Worm (Caenorhabditis elegans): ENCODE results near the gene snu-66.

Gene snu-66

DNA sequence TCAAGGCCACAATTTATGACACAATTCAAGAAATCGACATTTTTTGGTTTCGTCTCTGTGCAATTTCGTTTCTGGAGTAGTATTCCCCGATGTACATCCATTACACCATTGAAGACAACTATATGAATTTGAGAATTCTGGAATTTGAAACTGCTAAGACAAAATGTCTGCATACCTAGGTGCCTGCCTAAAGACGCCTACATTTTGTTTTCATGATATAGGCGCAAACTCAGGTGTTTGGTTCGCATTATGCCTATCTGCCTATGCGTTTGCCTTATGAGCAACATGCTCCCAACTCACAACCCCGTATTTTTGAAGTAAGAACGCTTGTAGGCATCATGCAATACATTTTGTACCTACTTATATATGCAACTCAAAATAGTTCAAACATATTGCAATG lies 4.5 kb downstream of the snu-66 start, which contains the start of gene F19F10.14:
TSS of gene F19F10.14 (minus strand) at position 101 of the 400 bp plus-strand sequence.
- TF ChIP-seq nhr-43 (tag; optimal IDR thresholded peaks at IDR 0.05; ENCODE audit: poor library complexity, severe bottlenecking) (no peak), hmg-11 (tag; optimal IDR thresholded peaks at IDR 0.05) (no peak), elt-3 (tag; optimal IDR thresholded peaks at IDR 0.05) (no peak), fkh-2 (tag; optimal IDR thresholded peaks at IDR 0.05) (no peak), nhr-23 (tag; optimal IDR thresholded peaks at IDR 0.05) (no peak), mml-1 (tag; optimal IDR thresholded peaks at IDR 0.05) (no peak), ZK546.5 (tag; optimal IDR thresholded peaks at IDR 0.05) (no peak), mdl-1 (tag; optimal IDR thresholded peaks at IDR 0.05) (no peak), nhr-76 (tag; optimal IDR thresholded peaks at IDR 0.05) (no peak), ztf-4 (tag; optimal IDR thresholded peaks at IDR 0.05) (no peak), lsy-12 (tag; optimal IDR thresholded peaks at IDR 0.05) (no peak), ceh-28 (tag; optimal IDR thresholded peaks at IDR 0.05) (no peak), ama-1 (optimal IDR thresholded peaks at IDR 0.05) (no peak), pha-4 (tag; optimal IDR thresholded peaks at IDR 0.05) (no peak), lin-15B (tag; optimal IDR thresholded peaks at IDR 0.05) (no peak), pqm-1 (tag; optimal IDR thresholded peaks at IDR 0.05) (no peak), nhr-77 (tag; optimal IDR thresholded peaks at IDR 0.05) (no peak)

DNA sequence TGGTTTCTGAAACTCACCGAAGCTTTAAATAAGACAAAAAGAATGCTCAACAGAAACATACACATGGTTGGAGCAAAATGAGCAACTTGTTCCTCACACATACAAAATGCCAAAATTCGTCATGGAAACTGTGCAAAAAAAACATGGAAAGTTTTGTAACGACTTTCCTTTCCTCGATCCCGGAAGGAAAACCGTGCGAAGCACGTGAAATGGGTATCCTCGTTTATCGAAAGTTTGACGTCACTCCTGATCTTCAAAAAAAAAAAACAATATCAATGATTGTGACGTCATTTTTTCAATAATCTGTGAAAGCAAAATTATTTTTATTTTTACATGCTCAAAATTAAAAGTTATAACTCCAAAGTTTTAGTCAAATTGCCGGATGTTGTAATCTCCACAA lies 5.2 kb downstream of the snu-66 start, which contains the start of gene clec-212:
TSS of gene clec-212 (minus strand) at position 101 of the 400 bp plus-strand sequence.
- TF ChIP-seq lin-15B (tag; optimal IDR thresholded peaks at IDR 0.05): no peak

DNA sequence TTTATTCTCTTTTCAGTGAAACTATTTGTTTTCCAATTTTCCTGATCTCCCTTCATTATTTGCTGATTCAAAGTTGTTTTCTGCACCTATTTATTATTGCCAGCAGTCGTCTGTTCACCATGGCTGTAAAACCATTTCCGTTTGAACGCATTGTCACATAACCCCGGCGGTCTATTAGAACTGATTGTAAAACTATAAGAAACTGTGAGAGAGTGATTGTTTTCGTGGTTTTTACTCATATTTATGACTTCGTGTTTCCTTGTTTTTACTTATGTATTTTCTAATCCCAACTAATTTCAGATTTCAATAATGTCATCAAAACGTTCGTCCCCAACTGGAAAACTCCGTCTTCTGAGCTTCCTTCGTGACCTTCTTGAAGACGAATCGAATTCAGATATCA lies 12.5 kb downstream of the snu-66 start, which contains the start of gene F19F10.1:
TSS of gene F19F10.1 (plus strand) at position 301 of the 400 bp plus-strand sequence.
- TF ChIP-seq nhr-77 (tag; optimal IDR thresholded peaks at IDR 0.05): no peak
- no peak for TF ChIP-seq elt-2 (tag; optimal IDR thresholded peaks at IDR 0.05)
- no peak for TF ChIP-seq tbx-2 (tag; optimal IDR thresholded peaks at IDR 0.05)
- no peak for TF ChIP-seq ceh-28 (tag; optimal IDR thresholded peaks at IDR 0.05)
- no peak for TF ChIP-seq unc-39 (tag; optimal IDR thresholded peaks at IDR 0.05)
- no peak for TF ChIP-seq nhr-11 (tag; optimal IDR thresholded peaks at IDR 0.05)
- TF ChIP-seq fos-1 (tag; optimal IDR thresholded peaks at IDR 0.05): no peak
- no peak for TF ChIP-seq fkh-10 (GFP tag; optimal IDR thresholded peaks at IDR 0.05)
- TF ChIP-seq pqm-1 (tag; optimal IDR thresholded peaks at IDR 0.05): no peak
- TF ChIP-seq lsy-12 (tag; optimal IDR thresholded peaks at IDR 0.05): no peak
- TF ChIP-seq skn-1 (tag; optimal IDR thresholded peaks at IDR 0.05): no peak
- TF ChIP-seq nhr-76 (tag; optimal IDR thresholded peaks at IDR 0.05): no peak
- no peak for TF ChIP-seq nhr-25 (tag; optimal IDR thresholded peaks at IDR 0.05)
- TF ChIP-seq hmg-11 (tag; optimal IDR thresholded peaks at IDR 0.05): no peak
- TF ChIP-seq ama-1 (optimal IDR thresholded peaks at IDR 0.05): no peak
- no peak for TF ChIP-seq unc-62 (GFP tag; optimal IDR thresholded peaks at IDR 0.05)
- TF ChIP-seq R02D3.7 (tag; optimal IDR thresholded peaks at IDR 0.05): no peak
- TF ChIP-seq nhr-237 (tag; optimal IDR thresholded peaks at IDR 0.05): no peak
- no peak for TF ChIP-seq mml-1 (tag; optimal IDR thresholded peaks at IDR 0.05)
- TF ChIP-seq nfya-1 (tag; optimal IDR thresholded peaks at IDR 0.05; ENCODE audit: insufficient read depth): no peak

DNA sequence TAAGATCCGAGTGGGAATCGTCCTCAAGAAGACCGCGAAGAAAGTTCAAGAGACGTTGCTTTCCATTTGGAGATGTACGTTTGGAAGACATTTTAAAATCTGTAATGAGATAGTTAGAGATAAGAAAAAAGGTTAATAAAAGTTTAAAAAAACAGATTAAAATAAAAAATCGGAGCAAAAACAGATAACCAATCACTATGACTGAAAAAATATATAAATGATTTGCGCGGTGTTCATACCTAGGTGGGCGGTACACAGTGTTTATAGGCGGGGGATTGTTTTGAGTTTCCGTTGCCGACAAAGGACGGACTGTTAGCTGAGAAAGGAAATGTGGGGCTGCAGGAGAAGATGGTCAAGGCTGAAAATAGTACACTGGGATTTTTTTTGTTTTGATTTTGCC lies 16.8 kb downstream of the snu-66 start, which contains the start of gene ets-7:
TSS of gene ets-7 (minus strand) at position 101 of the 400 bp plus-strand sequence.
- TF ChIP-seq lin-15B (tag; optimal IDR thresholded peaks at IDR 0.05) (no peak), zag-1 (tag; optimal IDR thresholded peaks at IDR 0.05) (no peak), nhr-28 (tag; optimal IDR thresholded peaks at IDR 0.05) (no peak), fkh-10 (GFP tag; optimal IDR thresholded peaks at IDR 0.05) (no peak), nhr-23 (tag; optimal IDR thresholded peaks at IDR 0.05) (no peak), ztf-4 (tag; optimal IDR thresholded peaks at IDR 0.05) (no peak), nhr-237 (tag; optimal IDR thresholded peaks at IDR 0.05) (no peak), mdl-1 (tag; optimal IDR thresholded peaks at IDR 0.05) (no peak), nhr-12 (tag; optimal IDR thresholded peaks at IDR 0.05) (no peak)

DNA sequence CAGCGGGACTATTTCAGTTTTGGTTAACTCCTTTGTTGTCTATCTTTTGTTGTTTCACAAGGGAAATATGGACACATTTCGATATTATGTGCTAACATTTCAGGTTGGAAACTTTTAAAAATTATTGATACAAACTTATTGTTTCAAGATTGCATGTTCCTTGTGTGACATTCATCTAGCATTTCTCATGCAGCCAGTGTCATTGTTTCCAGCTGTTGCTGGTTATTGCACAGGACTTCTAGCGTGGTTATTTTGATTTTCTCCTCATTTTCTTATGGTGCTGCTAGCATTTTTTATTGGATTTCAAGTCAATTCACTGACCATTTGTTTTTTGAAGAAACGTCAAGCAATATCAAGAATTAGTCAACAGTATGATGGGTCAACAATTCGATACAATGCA lies 19.6 kb downstream of the snu-66 start:
- TF ChIP-seq nhr-77 (tag; optimal IDR thresholded peaks at IDR 0.05) (no peak), skn-1 (tag; optimal IDR thresholded peaks at IDR 0.05) (no peak), ZK546.5 (tag; optimal IDR thresholded peaks at IDR 0.05) (no peak), lin-15B (tag; optimal IDR thresholded peaks at IDR 0.05) (no peak), ceh-82 (tag; optimal IDR thresholded peaks at IDR 0.05) (no peak), lin-39 (tag; optimal IDR thresholded peaks at IDR 0.05) (no peak), egl-5 (tag; optimal IDR thresholded peaks at IDR 0.05) (no peak), hmg-11 (tag; optimal IDR thresholded peaks at IDR 0.05) (no peak), sea-2 (GFP tag; optimal IDR thresholded peaks at IDR 0.05) (no peak), zag-1 (tag; optimal IDR thresholded peaks at IDR 0.05) (no peak), elt-2 (tag; optimal IDR thresholded peaks at IDR 0.05) (no peak), fos-1 (tag; optimal IDR thresholded peaks at IDR 0.05) (no peak), nhr-76 (tag; optimal IDR thresholded peaks at IDR 0.05) (no peak)

Measured in whole organism, L3 larva.